Worm (Caenorhabditis elegans) whole organism, L1 larva: Measurements from ENCODE around the gene egl-27.
A peak's percentile ranks its signal among the peaks of the same experiment; 100 is the strongest.

Experiments
- ceh-90 ChIP-seq: sonication (generic microtip); optimal IDR thresholded peaks from 2 replicates; lab custom pipeline; 2016; ENCODE audit warnings: missing genetic modification characterization, missing compliant biosample characterization
- fos-1 ChIP-seq: fragments of 150-350 bp; optimal IDR thresholded peaks from 2 replicates; lab custom pipeline; 2014; ENCODE audit warnings: missing biosample characterization, missing genetic modification characterization
- hlh-4 ChIP-seq: sonication (generic microtip); optimal IDR thresholded peaks from 2 replicates; lab custom pipeline; 2016; ENCODE audit warnings: mild to moderate bottlenecking, missing genetic modification characterization, missing compliant biosample characterization
- mdl-1 ChIP-seq, 2 experiments: fragments of 150-350 bp; optimal IDR thresholded peaks; 2 replicates each; lab custom pipeline; 2014 to 2017; ENCODE audit warnings: missing biosample characterization in 2 of 2, missing genetic modification characterization in 2 of 2, inconsistent platforms in 1 of 2
- mep-1 ChIP-seq: fragments of 150-350 bp; optimal IDR thresholded peaks from 2 replicates; lab custom pipeline; 2014; ENCODE audit warnings: missing biosample characterization, missing genetic modification characterization
- nhr-12 ChIP-seq: sonication (generic microtip); optimal IDR thresholded peaks from 2 replicates; lab custom pipeline; 2017; ENCODE audit warnings: missing biosample characterization, missing genetic modification characterization
- nhr-28 ChIP-seq: fragments of 150-350 bp; optimal IDR thresholded peaks from 2 replicates; lab custom pipeline; 2014; ENCODE audit warnings: missing biosample characterization, missing genetic modification characterization
- nhr-76 ChIP-seq: sonication (generic microtip); optimal IDR thresholded peaks from 2 replicates; lab custom pipeline; 2017; ENCODE audit warnings: missing biosample characterization, missing genetic modification characterization
- pag-3 ChIP-seq: sonication (generic microtip); optimal IDR thresholded peaks from 2 replicates; lab custom pipeline; 2017; ENCODE audit warnings: missing genetic modification characterization, mild to moderate bottlenecking, missing compliant biosample characterization, antibody characterized with exemption, borderline replicate concordance; ENCODE audit not compliant: insufficient read depth
- snpc-4 ChIP-seq: fragments of 150-350 bp; optimal IDR thresholded peaks from 2 replicates; lab custom pipeline; 2014; ENCODE audit warnings: missing biosample characterization, missing genetic modification characterization
- zag-1 ChIP-seq: fragments of 150-350 bp; optimal IDR thresholded peaks from 2 replicates; lab custom pipeline; 2014; ENCODE audit warnings: missing biosample characterization, missing genetic modification characterization
- ztf-11 ChIP-seq, 2 experiments: sonication (generic microtip); optimal IDR thresholded peaks; 2 replicates each; lab custom pipeline; 2016 to 2017; ENCODE audit warnings: missing genetic modification characterization in 2 of 2, missing biosample characterization in 1 of 2, missing compliant biosample characterization in 1 of 2

ce11 chrII:6838270-6838878, 3.6 kb downstream of the egl-27 start:
- TF ChIP-seq mep-1 (tag; lab: Kevin White, UChicago) (peak; percentile 0), nhr-28 (no peak), fos-1 (tag; lab: Kevin White, UChicago) (no peak), nhr-76 (tag; lab: Kevin White, UChicago) (no peak), hlh-4 (tag; lab: Kevin White, UChicago) (no peak), ceh-90 (tag; lab: Kevin White, UChicago) (no peak), pag-3 (no peak), zag-1 (tag; lab: Kevin White, UChicago) (no peak), nhr-12 (no peak), snpc-4 (tag; lab: Kevin White, UChicago) (no peak), ztf-11 (tag; optimal IDR thresholded peaks at IDR 0.05; lab: Kevin White, UChicago) (no peak), mdl-1 (tag; optimal IDR thresholded peaks at IDR 0.05; lab: Kevin White, UChicago) (peak in 1 of 2 experiments; percentile 8)
